Fruit fly (Drosophila melanogaster): ENCODE data around the gene ND-ASHI.
A peak's percentile ranks its signal among the peaks of the same experiment; 100 is the strongest.

Gene ND-ASHI

DNA sequence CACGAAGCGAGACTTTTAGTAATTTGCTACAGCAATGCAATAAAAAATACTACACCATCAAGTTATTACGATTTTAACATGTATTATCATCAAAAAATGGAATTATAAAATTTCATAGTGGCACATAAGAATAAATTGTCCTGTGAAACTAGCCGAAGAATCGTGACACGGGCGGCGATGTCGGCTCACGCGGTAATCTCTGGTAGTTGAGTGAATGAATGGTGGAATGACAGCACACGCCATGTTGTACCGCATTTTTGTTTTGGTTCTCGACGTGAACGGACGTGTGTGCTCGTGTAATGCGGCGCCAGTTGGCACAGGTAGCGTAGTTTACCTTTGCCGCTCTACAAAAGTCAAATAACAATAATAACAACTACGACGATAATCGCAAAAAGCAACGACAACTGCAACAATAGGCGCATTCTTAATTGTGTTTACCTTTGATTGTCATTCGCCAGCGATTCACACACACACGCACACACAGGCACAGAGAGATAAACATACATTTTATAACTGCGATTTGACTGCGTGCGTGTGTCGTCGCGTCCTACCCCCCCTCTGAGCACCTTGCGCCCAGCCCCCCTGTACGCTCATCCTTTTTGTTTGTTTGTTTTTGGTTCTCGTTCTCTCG lies 20.5 kb upstream of the ND-ASHI start, which contains the start of gene CG14441 (continued):
- TF ChIP-seq zf30C (GFP tag; optimal IDR thresholded peaks at IDR 0.05) (no peak), Lpt (GFP tag; optimal IDR thresholded peaks at IDR 0.05) (no peak), Vsx1 (GFP tag; optimal IDR thresholded peaks at IDR 0.05) (no peak), CG9609 (GFP tag; optimal IDR thresholded peaks at IDR 0.05) (no peak), Poxn (GFP tag; IDR thresholded peaks at IDR 0.05) (no peak), sens-2 (GFP tag; IDR thresholded peaks at IDR 0.05) (no peak), exex (tag; optimal IDR thresholded peaks at IDR 0.05) (peak; percentile 49), CG8290 (GFP tag; optimal IDR thresholded peaks at IDR 0.05) (no peak), CG8290 (tag; optimal IDR thresholded peaks at IDR 0.05) (peak; percentile 1 to 55), Stat92E (GFP tag; optimal IDR thresholded peaks at IDR 0.05) (peak in 1 of 3 experiments; percentile 82), wek (GFP tag; optimal IDR thresholded peaks at IDR 0.05) (peak; percentile 5), dimm (GFP tag; IDR thresholded peaks at IDR 0.05) (no peak), emc (GFP tag; optimal IDR thresholded peaks at IDR 0.05) (no peak), tio (GFP tag; optimal IDR thresholded peaks at IDR 0.05) (no peak), croc (GFP tag; conservative IDR thresholded peaks at IDR 0.05) (no peak), salm (tag; optimal IDR thresholded peaks at IDR 0.05) (peak; percentile 19), E2f1 (GFP tag; IDR thresholded peaks at IDR 0.05) (no peak), CG8765 (GFP tag; IDR thresholded peaks at IDR 0.05) (no peak), CG7271 (tag; optimal IDR thresholded peaks at IDR 0.05) (peak; percentile 13), CG11723 (GFP tag; optimal IDR thresholded peaks at IDR 0.05) (no peak), CG12236 (GFP tag; optimal IDR thresholded peaks at IDR 0.05) (no peak), CG11093 (GFP tag; IDR thresholded peaks at IDR 0.05) (no peak), CG4404 (GFP tag; IDR thresholded peaks at IDR 0.05) (no peak), CG9727 (GFP tag; optimal IDR thresholded peaks at IDR 0.05) (peak; percentile 29), CG3163 (GFP tag; optimal IDR thresholded peaks at IDR 0.05) (peak; percentile 32), Mes4 (GFP tag; optimal IDR thresholded peaks at IDR 0.05) (no peak), CkIIα-i1 (GFP tag; IDR thresholded peaks at IDR 0.05) (no peak), unpg (GFP tag; optimal IDR thresholded peaks at IDR 0.05) (peak; percentile 32), ci (GFP tag; IDR thresholded peaks at IDR 0.05) (peak; percentile 66; the same call in 1 of the 3 replicates), CG12391 (tag; optimal IDR thresholded peaks at IDR 0.05) (peak; percentile 46), h (optimal IDR thresholded peaks at IDR 0.05) (no peak), H15 (GFP tag; IDR thresholded peaks at IDR 0.05) (no peak), CG8924 (tag; optimal IDR thresholded peaks at IDR 0.05) (peak; percentile 73), hkb (optimal IDR thresholded peaks at IDR 0.05) (no peak), hkb (GFP tag; IDR thresholded peaks at IDR 0.05) (peak; percentile 53), gfzf (GFP tag; optimal IDR thresholded peaks at IDR 0.05) (no peak), esg (GFP tag; conservative IDR thresholded peaks at IDR 0.05) (no peak), Blimp-1 (GFP tag; optimal IDR thresholded peaks at IDR 0.05) (no peak), Hr3 (GFP tag; optimal IDR thresholded peaks at IDR 0.05) (no peak), dati (GFP tag; IDR thresholded peaks at IDR 0.05) (no peak), HLH3B (GFP tag; IDR thresholded peaks at IDR 0.05) (no peak), CG7987 (GFP tag; optimal IDR thresholded peaks at IDR 0.05) (peak; percentile 25), Hr78 (GFP tag; optimal IDR thresholded peaks at IDR 0.05) (no peak), CG9797 (GFP tag; optimal IDR thresholded peaks at IDR 0.05) (no peak), dan (GFP tag; IDR thresholded peaks at IDR 0.05) (no peak), Neu2 (GFP tag; optimal IDR thresholded peaks at IDR 0.05; ENCODE audit: borderline replicate concordance) (no peak), CG12071 (GFP tag; optimal IDR thresholded peaks at IDR 0.05) (no peak), cato (GFP tag; optimal IDR thresholded peaks at IDR 0.05; ENCODE audit: borderline replicate concordance) (no peak), dpn (GFP tag; optimal IDR thresholded peaks at IDR 0.05) (peak; percentile 5 to 21), CG34224 (GFP tag; IDR thresholded peaks at IDR 0.05; ENCODE audit: partially characterized antibody) (peak; percentile 100), slou (GFP tag; optimal IDR thresholded peaks at IDR 0.05) (no peak)

Data from whole organism, embryonic.